Worm (Caenorhabditis elegans) whole organism, young adult: ENCODE results near the gene C25H3.15.

Source experiments
- K11D2.4 ChIP-seq: fragments of 200-800 bp; sonication (Bioruptor generic); IDR thresholded peaks from 2 replicates; pipeline ENCODE4 v1.3.6; 2022; ENCODE audit warnings: missing genetic modification reagents, missing genetic modification characterization, missing compliant biosample characterization
- ama-1 ChIP-seq, 3 experiments: fragments of 150-350 bp in 1 of 3; sonication (generic microtip) in 2 of 3; optimal IDR thresholded peaks; 2 replicates each; lab custom pipeline; 2014 to 2018; ENCODE audit warnings: missing biosample characterization in 2 of 3, missing genetic modification characterization in 2 of 3, missing genetic modification reagents in 2 of 3
- ekl-4 ChIP-seq: fragments of 200-800 bp; sonication (Bioruptor generic); IDR thresholded peaks from 2 replicates; pipeline ENCODE4 v1.3.6; 2022; ENCODE audit warnings: missing genetic modification reagents, missing genetic modification characterization, missing compliant biosample characterization
- lir-1 ChIP-seq: fragments of 200-800 bp; sonication (Bioruptor generic); conservative IDR thresholded peaks from 2 replicates; pipeline ENCODE4 v1.3.6; 2022; ENCODE audit warnings: missing genetic modification reagents, missing genetic modification characterization, missing compliant biosample characterization
- lsy-27 ChIP-seq: sonication (generic microtip); optimal IDR thresholded peaks from 2 replicates; lab custom pipeline; 2017; ENCODE audit warnings: missing genetic modification characterization, mild to moderate bottlenecking, missing compliant biosample characterization, antibody characterized with exemption, missing genotype, borderline replicate concordance; ENCODE audit not compliant: insufficient read depth
- snpc-3.4 ChIP-seq: sonication (generic microtip); optimal IDR thresholded peaks from 2 replicates; lab custom pipeline; 2017; ENCODE audit warnings: missing genetic modification characterization, mild to moderate bottlenecking, missing compliant biosample characterization, antibody characterized with exemption, moderate library complexity, missing genotype, missing genetic modification reagents
- unc-62 ChIP-seq: fragments of 150-350 bp; optimal IDR thresholded peaks from 2 replicates; lab custom pipeline; 2014; ENCODE audit warnings: missing biosample characterization, missing genetic modification reagents, missing genetic modification characterization

- no peak for TF ChIP-seq unc-62
- TF ChIP-seq ekl-4 (GFP tag; lab: Robert Waterston, UW): no peak
- no peak for TF ChIP-seq ama-1 (optimal IDR thresholded peaks at IDR 0.05; lab: Kevin White, UChicago)
- TF ChIP-seq ama-1 (GFP tag; optimal IDR thresholded peaks at IDR 0.05; lab: Kevin White, UChicago): no peak
- no peak for TF ChIP-seq lsy-27
- TF ChIP-seq snpc-3.4 (tag; lab: Kevin White, UChicago): no peak
- no peak for TF ChIP-seq lir-1 (GFP tag; lab: Robert Waterston, UW)
- TF ChIP-seq K11D2.4 (GFP tag; lab: Robert Waterston, UW): no peak
Measured at ce11 chrII:5652334-5652733, 12.8 kb upstream of the C25H3.15 start, which contains the start of gene bli-2.
